Worm (Caenorhabditis elegans) whole organism, L3 larva: Measurements from ENCODE around the gene M05D6.8.

Source experiments
- R02D3.7 ChIP-seq: fragments of 150-350 bp; optimal IDR thresholded peaks from 2 replicates; lab custom pipeline; 2014; ENCODE audit warnings: missing biosample characterization, missing genetic modification characterization
- ZK546.5 ChIP-seq: sonication (generic microtip); optimal IDR thresholded peaks from 2 replicates; lab custom pipeline; 2017; ENCODE audit warnings: missing biosample characterization, missing genetic modification characterization
- aly-2 ChIP-seq: fragments of 150-350 bp; optimal IDR thresholded peaks from 2 replicates; lab custom pipeline; 2014; ENCODE audit warnings: missing biosample characterization, missing genetic modification characterization
- ama-1 ChIP-seq: fragments of 150-350 bp; optimal IDR thresholded peaks from 2 replicates; lab custom pipeline; 2018
- ceh-16 ChIP-seq: sonication (generic microtip); optimal IDR thresholded peaks from 2 replicates; lab custom pipeline; 2017; ENCODE audit warnings: missing biosample characterization, missing genetic modification characterization
- ceh-28 ChIP-seq: fragments of 150-350 bp; optimal IDR thresholded peaks from 2 replicates; lab custom pipeline; 2014; ENCODE audit warnings: missing biosample characterization, missing genetic modification reagents, missing genetic modification characterization
- ceh-82 ChIP-seq: fragments of 150-350 bp; optimal IDR thresholded peaks from 2 replicates; lab custom pipeline; 2014; ENCODE audit warnings: missing biosample characterization, missing genetic modification characterization
- ceh-9 ChIP-seq: sonication (generic microtip); optimal IDR thresholded peaks from 2 replicates; lab custom pipeline; 2018; ENCODE audit warnings: missing biosample characterization, missing genetic modification characterization
- daf-12 ChIP-seq: fragments of 150-350 bp; optimal IDR thresholded peaks from 2 replicates; lab custom pipeline; 2014; ENCODE audit warnings: missing biosample characterization, missing genetic modification reagents, missing genetic modification characterization
- egl-27 ChIP-seq: sonication (generic microtip); optimal IDR thresholded peaks from 4 replicates; lab custom pipeline; 2017; ENCODE audit warnings: missing biosample characterization, missing genetic modification reagents, missing genetic modification characterization
- egl-5 ChIP-seq: fragments of 150-350 bp; optimal IDR thresholded peaks from 2 replicates; lab custom pipeline; 2017; ENCODE audit warnings: missing biosample characterization, missing genetic modification reagents, missing genetic modification characterization, inconsistent platforms
- elt-1 ChIP-seq: fragments of 150-350 bp; optimal IDR thresholded peaks from 2 replicates; lab custom pipeline; 2014; ENCODE audit warnings: missing biosample characterization, missing genetic modification characterization
- elt-2 ChIP-seq: sonication (generic microtip); optimal IDR thresholded peaks from 2 replicates; lab custom pipeline; 2016; ENCODE audit warnings: missing genetic modification reagents, mild to moderate bottlenecking, missing genetic modification characterization, missing compliant biosample characterization
- elt-3 ChIP-seq, 3 experiments: fragments of 150-350 bp in 1 of 3; sonication (generic microtip) in 2 of 3; optimal IDR thresholded peaks; 2 replicates in 2 of 3; 4 replicates in 1 of 3; lab custom pipeline; 2014 to 2017; ENCODE audit warnings: missing biosample characterization in 3 of 3, missing genetic modification characterization in 3 of 3
- eor-1 ChIP-seq, 2 experiments: fragments of 150-350 bp; optimal IDR thresholded peaks; 2 replicates each; lab custom pipeline; 2014 to 2018; ENCODE audit warnings: missing biosample characterization in 2 of 2, missing genetic modification characterization in 2 of 2
- fkh-10 ChIP-seq: sonication (generic microtip); optimal IDR thresholded peaks from 2 replicates; lab custom pipeline; 2017; ENCODE audit warnings: missing biosample characterization, missing genetic modification reagents, missing genetic modification characterization
- fkh-2 ChIP-seq: fragments of 150-350 bp; optimal IDR thresholded peaks from 2 replicates; lab custom pipeline; 2014; ENCODE audit warnings: missing biosample characterization, missing genetic modification reagents, missing genetic modification characterization
- fos-1 ChIP-seq: fragments of 150-350 bp; optimal IDR thresholded peaks from 2 replicates; lab custom pipeline; 2014; ENCODE audit warnings: missing biosample characterization, missing genetic modification characterization
- hmg-11 ChIP-seq: sonication (generic microtip); optimal IDR thresholded peaks from 2 replicates; lab custom pipeline; 2016; ENCODE audit warnings: missing genetic modification characterization, missing compliant biosample characterization
- jun-1 ChIP-seq: fragments of 150-350 bp; optimal IDR thresholded peaks from 2 replicates; lab custom pipeline; 2014; ENCODE audit warnings: missing biosample characterization, missing genetic modification reagents, missing genetic modification characterization
- lin-15B ChIP-seq: fragments of 150-350 bp; optimal IDR thresholded peaks from 2 replicates; lab custom pipeline; 2014; ENCODE audit warnings: missing biosample characterization, missing genetic modification characterization
- lin-39 ChIP-seq: fragments of 150-350 bp; optimal IDR thresholded peaks from 2 replicates; lab custom pipeline; 2018; ENCODE audit warnings: missing biosample characterization, missing genetic modification reagents, missing genetic modification characterization
- lsy-12 ChIP-seq: sonication (generic microtip); optimal IDR thresholded peaks from 2 replicates; lab custom pipeline; 2016; ENCODE audit warnings: mild to moderate bottlenecking, missing genetic modification characterization, missing compliant biosample characterization
- mdl-1 ChIP-seq: fragments of 150-350 bp; optimal IDR thresholded peaks from 2 replicates; lab custom pipeline; 2014; ENCODE audit warnings: missing biosample characterization, missing genetic modification characterization
- nfya-1 ChIP-seq: sonication (generic microtip); optimal IDR thresholded peaks from 2 replicates; lab custom pipeline; 2017; ENCODE audit warnings: missing genetic modification characterization, mild to moderate bottlenecking, missing compliant biosample characterization, antibody characterized with exemption, moderate library complexity; ENCODE audit not compliant: insufficient read depth
- nhr-11 ChIP-seq: fragments of 150-350 bp; optimal IDR thresholded peaks from 2 replicates; lab custom pipeline; 2014; ENCODE audit warnings: missing biosample characterization, missing genetic modification characterization
- nhr-12 ChIP-seq: fragments of 150-350 bp; optimal IDR thresholded peaks from 2 replicates; lab custom pipeline; 2014; ENCODE audit warnings: missing biosample characterization, missing genetic modification characterization
- nhr-23 ChIP-seq: fragments of 150-350 bp; optimal IDR thresholded peaks from 2 replicates; lab custom pipeline; 2014; ENCODE audit warnings: missing biosample characterization, missing genetic modification reagents, missing genetic modification characterization
- nhr-237 ChIP-seq: fragments of 150-350 bp; optimal IDR thresholded peaks from 2 replicates; lab custom pipeline; 2014; ENCODE audit warnings: missing biosample characterization, missing genetic modification characterization
- nhr-25 ChIP-seq: sonication (generic microtip); optimal IDR thresholded peaks from 2 replicates; lab custom pipeline; 2017; ENCODE audit warnings: missing biosample characterization, missing genetic modification characterization
- nhr-43 ChIP-seq: sonication (generic microtip); optimal IDR thresholded peaks from 2 replicates; lab custom pipeline; 2016; ENCODE audit warnings: mild to moderate bottlenecking, missing genetic modification characterization, missing compliant biosample characterization; ENCODE audit not compliant: poor library complexity, severe bottlenecking
- nhr-67 ChIP-seq: fragments of 150-350 bp; optimal IDR thresholded peaks from 2 replicates; lab custom pipeline; 2014; ENCODE audit warnings: missing biosample characterization, missing genetic modification characterization
- nhr-76 ChIP-seq: fragments of 150-350 bp; sonication (generic microtip); optimal IDR thresholded peaks from 5 replicates; lab custom pipeline; 2014; ENCODE audit warnings: missing biosample characterization, missing genetic modification characterization
- nhr-77 ChIP-seq: fragments of 150-350 bp; optimal IDR thresholded peaks from 2 replicates; lab custom pipeline; 2014; ENCODE audit warnings: missing biosample characterization, missing genetic modification characterization
- pha-4 ChIP-seq: fragments of 150-350 bp; optimal IDR thresholded peaks from 2 replicates; lab custom pipeline; 2014; ENCODE audit warnings: missing biosample characterization, missing genetic modification reagents, missing genetic modification characterization
- pqm-1 ChIP-seq: fragments of 150-350 bp; optimal IDR thresholded peaks from 2 replicates; lab custom pipeline; 2017; ENCODE audit warnings: missing biosample characterization, missing genetic modification characterization, inconsistent platforms
- sea-2 ChIP-seq: fragments of 150-350 bp; sonication (generic microtip); optimal IDR thresholded peaks from 4 replicates; lab custom pipeline; 2014; ENCODE audit warnings: missing biosample characterization, missing genetic modification reagents, missing genetic modification characterization
- skn-1 ChIP-seq: fragments of 150-350 bp; optimal IDR thresholded peaks from 2 replicates; lab custom pipeline; 2014; ENCODE audit warnings: missing biosample characterization, missing genetic modification characterization
- snpc-4 ChIP-seq: fragments of 150-350 bp; optimal IDR thresholded peaks from 2 replicates; lab custom pipeline; 2014; ENCODE audit warnings: missing biosample characterization, missing genetic modification characterization
- tbx-2 ChIP-seq: sonication (generic microtip); optimal IDR thresholded peaks from 2 replicates; lab custom pipeline; 2016; ENCODE audit warnings: mild to moderate bottlenecking, missing genetic modification characterization, missing compliant biosample characterization
- unc-39 ChIP-seq: sonication (generic microtip); optimal IDR thresholded peaks from 4 replicates; lab custom pipeline; 2017; ENCODE audit warnings: missing biosample characterization, missing genetic modification characterization
- unc-62 ChIP-seq: fragments of 150-350 bp; sonication (generic microtip); optimal IDR thresholded peaks from 4 replicates; lab custom pipeline; 2014; ENCODE audit warnings: missing biosample characterization, missing genetic modification reagents, missing genetic modification characterization
- zag-1 ChIP-seq: fragments of 150-350 bp; optimal IDR thresholded peaks from 2 replicates; lab custom pipeline; 2014; ENCODE audit warnings: missing biosample characterization, missing genetic modification characterization
- ztf-11 ChIP-seq: fragments of 150-350 bp; optimal IDR thresholded peaks from 2 replicates; lab custom pipeline; 2014; ENCODE audit warnings: missing biosample characterization, missing genetic modification characterization
- ztf-4 ChIP-seq: fragments of 150-350 bp; optimal IDR thresholded peaks from 2 replicates; lab custom pipeline; 2014; ENCODE audit warnings: missing biosample characterization, missing genetic modification characterization

M05D6.8 gene

ce11 chrII:8467809-8468208 lies 3.2 kb downstream of the M05D6.8 start, which contains the start of gene M05D6.2:
M05D6.2 (plus strand) TSS chrII:8468109.
- TF ChIP-seq nhr-67 (tag; lab: Kevin White, UChicago) (no peak), fkh-2 (tag; lab: Kevin White, UChicago) (no peak), snpc-4 (no peak), hmg-11 (tag; lab: Kevin White, UChicago) (no peak), unc-62 (GFP tag; lab: Kevin White, UChicago) (no peak), daf-12 (tag; lab: Kevin White, UChicago) (no peak), sea-2 (no peak), nhr-76 (tag; lab: Kevin White, UChicago) (no peak)

ce11 chrII:8466874-8467273 lies 4.2 kb downstream of the M05D6.8 start, which contains the start of gene F22B5.10:
F22B5.10 (plus strand) TSS chrII:8467174.
- TF ChIP-seq pha-4 (tag; lab: Kevin White, UChicago): no peak
- TF ChIP-seq ama-1 (lab: Kevin White, UChicago): peak; percentile 8
- TF ChIP-seq nhr-23 (tag; lab: Kevin White, UChicago): no peak

ce11 chrII:8464448-8464898 lies 6.6 kb downstream of the M05D6.8 start, which contains the start of gene fars-3:
fars-3 (plus strand) TSS chrII:8464848.
- TF ChIP-seq nhr-43 (peak; percentile 6), zag-1 (tag; lab: Kevin White, UChicago) (no peak), mdl-1 (tag; lab: Kevin White, UChicago) (no peak), pha-4 (tag; lab: Kevin White, UChicago) (peak; percentile 56), lin-15B (tag; lab: Kevin White, UChicago) (peak; percentile 8), elt-2 (tag; lab: Kevin White, UChicago) (peak; percentile 22), nhr-23 (tag; lab: Kevin White, UChicago) (peak; percentile 52), R02D3.7 (tag; lab: Kevin White, UChicago) (no peak), jun-1 (tag; lab: Kevin White, UChicago) (no peak)

- no peak for TF ChIP-seq nhr-12
- TF ChIP-seq elt-2 (tag; lab: Kevin White, UChicago): no peak
- TF ChIP-seq eor-1 (tag; optimal IDR thresholded peaks at IDR 0.05; lab: Kevin White, UChicago): no peak
- TF ChIP-seq fos-1: no peak
- TF ChIP-seq ceh-9 (tag; lab: Kevin White, UChicago): no peak
- peak; percentile 20 for TF ChIP-seq pha-4 (tag; lab: Kevin White, UChicago)
- no peak for TF ChIP-seq egl-27 (tag; lab: Kevin White, UChicago)
- no peak for TF ChIP-seq nhr-237 (tag; lab: Kevin White, UChicago)
- no peak for TF ChIP-seq aly-2 (tag; lab: Kevin White, UChicago)
- peak; percentile 14 for TF ChIP-seq nhr-23 (tag; lab: Kevin White, UChicago)
- peak; percentile 34 for TF ChIP-seq lin-15B (tag; lab: Kevin White, UChicago)
- TF ChIP-seq nfya-1: peak; percentile 39
- no peak for TF ChIP-seq nhr-43
- no peak for TF ChIP-seq egl-5 (tag; lab: Kevin White, UChicago)
- TF ChIP-seq nhr-76 (tag; lab: Kevin White, UChicago): no peak
- TF ChIP-seq nhr-11: no peak
- TF ChIP-seq fkh-10 (GFP tag; lab: Kevin White, UChicago): no peak
- TF ChIP-seq nhr-25 (tag; lab: Kevin White, UChicago): no peak
- TF ChIP-seq elt-1 (tag; lab: Kevin White, UChicago): no peak
- TF ChIP-seq ztf-4: no peak
- no peak for TF ChIP-seq pqm-1 (tag; lab: Kevin White, UChicago)
- TF ChIP-seq unc-39 (tag; lab: Kevin White, UChicago): no peak
- TF ChIP-seq jun-1 (tag; lab: Kevin White, UChicago): no peak
- no peak for TF ChIP-seq nhr-77
- no peak for TF ChIP-seq lsy-12 (tag; lab: Kevin White, UChicago)
- TF ChIP-seq mdl-1 (tag; lab: Kevin White, UChicago): no peak
- no peak for TF ChIP-seq sea-2
- no peak for TF ChIP-seq skn-1 (tag; lab: Kevin White, UChicago)
- TF ChIP-seq elt-3 (tag; optimal IDR thresholded peaks at IDR 0.05; lab: Kevin White, UChicago): no peak
- peak; percentile 54 for TF ChIP-seq lin-39
- no peak for TF ChIP-seq ceh-82
- TF ChIP-seq ceh-16: no peak
- TF ChIP-seq fkh-2 (tag; lab: Kevin White, UChicago): no peak
- no peak for TF ChIP-seq ZK546.5 (tag; lab: Kevin White, UChicago)
- TF ChIP-seq hmg-11 (tag; lab: Kevin White, UChicago): peak; percentile 33
- no peak for TF ChIP-seq tbx-2
- TF ChIP-seq ceh-28: peak; percentile 32
- TF ChIP-seq zag-1 (tag; lab: Kevin White, UChicago): no peak
- no peak for TF ChIP-seq ztf-11 (tag; lab: Kevin White, UChicago)
Measured at ce11 chrII:8457438-8457837, 13.6 kb downstream of the M05D6.8 start, which contains the start of gene zyg-9. zyg-9 (plus strand) TSS chrII:8457818.
